Fruit fly (Drosophila melanogaster): Measurements from ENCODE around the gene ru.

DNA sequence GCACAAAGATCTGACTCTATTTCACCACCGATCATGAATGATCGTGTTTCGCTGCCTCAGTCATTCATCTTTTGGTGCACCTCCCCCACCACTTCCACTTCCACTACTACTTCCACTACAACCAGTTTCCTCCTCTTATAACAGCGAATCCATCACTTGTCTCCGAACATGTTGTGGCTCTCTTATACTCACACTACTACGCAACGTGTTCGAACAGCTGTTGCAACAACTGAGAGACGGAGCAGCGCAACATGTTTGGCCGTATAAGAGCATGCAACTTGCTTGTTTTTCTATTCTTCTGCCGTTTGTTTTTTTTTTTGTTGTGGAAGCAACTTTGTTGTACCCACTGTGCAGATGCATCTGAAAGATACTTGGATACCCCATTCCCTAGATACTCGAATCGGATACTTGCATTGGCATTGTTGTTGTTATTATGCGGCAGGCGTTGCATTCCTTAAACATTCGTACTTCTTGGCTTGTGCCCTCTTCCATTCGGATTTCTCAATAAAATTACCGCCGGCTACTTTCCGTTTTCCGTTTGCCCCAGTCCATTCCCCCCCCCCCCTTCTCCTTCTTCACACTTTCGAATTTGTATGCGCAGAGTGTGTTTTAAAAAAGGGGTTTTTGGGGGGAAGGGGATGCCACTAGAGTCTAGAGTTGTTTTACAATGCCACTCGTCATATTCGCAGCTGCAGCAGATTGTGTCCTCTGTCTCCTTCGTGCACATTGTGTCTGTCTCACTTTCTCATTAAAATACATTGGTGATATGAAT, 3.4 kb upstream of the ru start:
- TF ChIP-seq Sin3A (optimal IDR thresholded peaks at IDR 0.05), result no peak
- no peak for TF ChIP-seq psq (optimal IDR thresholded peaks at IDR 0.05)
- no peak for TF ChIP-seq ttk (optimal IDR thresholded peaks at IDR 0.05)
- TF ChIP-seq h (optimal IDR thresholded peaks at IDR 0.05), result no peak

All from Kc167 (cell line).